Worm (Caenorhabditis elegans) whole organism, L1 larva: ENCODE results near the gene ZK84.1.

Experiments
- C16A3.4 ChIP-seq: fragments of 150-350 bp; optimal IDR thresholded peaks from 2 replicates; lab custom pipeline; 2014; ENCODE audit warnings: missing biosample characterization, missing genetic modification characterization
- alr-1 ChIP-seq: fragments of 200-800 bp; sonication (Bioruptor generic); optimal IDR thresholded peaks from 2 replicates; lab custom pipeline; 2018; ENCODE audit warnings: borderline replicate concordance, mild to moderate bottlenecking, missing genetic modification characterization, missing compliant biosample characterization
- aly-2 ChIP-seq: fragments of 150-350 bp; optimal IDR thresholded peaks from 2 replicates; lab custom pipeline; 2014; ENCODE audit warnings: missing biosample characterization, missing genetic modification characterization
- blmp-1 ChIP-seq: fragments of 150-350 bp; optimal IDR thresholded peaks from 2 replicates; lab custom pipeline; 2014; ENCODE audit warnings: missing biosample characterization, missing genetic modification characterization
- dpl-1 ChIP-seq, 3 experiments: fragments of 150-350 bp in 2 of 3; sonication (generic microtip) in 1 of 3; optimal IDR thresholded peaks; 2 replicates each; lab custom pipeline; 2014 to 2017; ENCODE audit warnings: missing biosample characterization in 3 of 3, missing genetic modification characterization in 3 of 3, missing genetic modification reagents in 3 of 3
- dsc-1 ChIP-seq: sonication (generic microtip); optimal IDR thresholded peaks from 2 replicates; lab custom pipeline; 2016; ENCODE audit warnings: mild to moderate bottlenecking, missing genetic modification characterization, missing compliant biosample characterization
- efl-1 ChIP-seq, 4 experiments: fragments of 150-350 bp; optimal IDR thresholded peaks in 3 of 4; peaks in 1 of 4; 1 replicate in 1 of 4; 2 replicates in 3 of 4; lab custom pipeline; 2014; ENCODE audit warnings: missing biosample characterization in 2 of 4, missing genetic modification characterization in 2 of 4, missing genetic modification reagents in 2 of 4
- egl-13 ChIP-seq: sonication (generic microtip); optimal IDR thresholded peaks from 2 replicates; lab custom pipeline; 2016; ENCODE audit warnings: missing genotype, missing genetic modification reagents, missing genetic modification characterization, missing compliant biosample characterization
- elt-2 ChIP-seq: sonication (generic microtip); optimal IDR thresholded peaks from 2 replicates; lab custom pipeline; 2016; ENCODE audit warnings: missing genetic modification characterization, mild to moderate bottlenecking, inconsistent platforms, missing compliant biosample characterization, missing genetic modification reagents
- elt-3 ChIP-seq, 6 experiments: fragments of 150-350 bp in 1 of 6; sonication (generic microtip); optimal IDR thresholded peaks; 2 replicates each; lab custom pipeline; 2017 to 2018; ENCODE audit warnings: missing biosample characterization in 6 of 6, missing genetic modification characterization in 6 of 6, inconsistent platforms in 1 of 6
- ets-5 ChIP-seq: fragments of 200-800 bp; sonication (Bioruptor generic); IDR thresholded peaks from 2 replicates; pipeline ENCODE4 v1.3.6; 2022; ENCODE audit warnings: missing genetic modification characterization, missing compliant biosample characterization
- fos-1 ChIP-seq: fragments of 150-350 bp; optimal IDR thresholded peaks from 2 replicates; lab custom pipeline; 2014; ENCODE audit warnings: missing biosample characterization, missing genetic modification characterization
- grh-1 ChIP-seq: fragments of 200-800 bp; sonication (Bioruptor generic); IDR thresholded peaks from 2 replicates; pipeline ENCODE4 v1.3.6; 2022; ENCODE audit warnings: missing genetic modification reagents, missing genetic modification characterization, missing compliant biosample characterization
- hlh-17 ChIP-seq: fragments of 200-800 bp; sonication (Bioruptor generic); optimal IDR thresholded peaks from 2 replicates; lab custom pipeline; 2018; ENCODE audit warnings: missing genetic modification characterization, mild to moderate bottlenecking, missing compliant biosample characterization, moderate library complexity, borderline replicate concordance
- hlh-4 ChIP-seq: sonication (generic microtip); optimal IDR thresholded peaks from 2 replicates; lab custom pipeline; 2016; ENCODE audit warnings: mild to moderate bottlenecking, missing genetic modification characterization, missing compliant biosample characterization
- hpl-2 ChIP-seq: fragments of 150-350 bp; optimal IDR thresholded peaks from 2 replicates; lab custom pipeline; 2014; ENCODE audit warnings: missing biosample characterization, missing genetic modification reagents, missing genetic modification characterization
- jun-1 ChIP-seq: fragments of 150-350 bp; optimal IDR thresholded peaks from 2 replicates; lab custom pipeline; 2014; ENCODE audit warnings: missing biosample characterization, missing genetic modification reagents, missing genetic modification characterization
- lin-14 ChIP-seq: fragments of 200-800 bp; sonication (Bioruptor generic); optimal IDR thresholded peaks from 2 replicates; lab custom pipeline; 2018; ENCODE audit warnings: mild to moderate bottlenecking, missing genetic modification characterization, moderate library complexity, missing compliant biosample characterization
- lsy-2 ChIP-seq, 2 experiments: fragments of 150-350 bp; optimal IDR thresholded peaks; 2 replicates each; lab custom pipeline; 2014; ENCODE audit warnings: missing biosample characterization in 2 of 2, missing genetic modification characterization in 2 of 2
- mab-9 ChIP-seq: fragments of 200-800 bp; sonication (Bioruptor generic); IDR thresholded peaks from 2 replicates; pipeline ENCODE4 v1.3.6; 2022; ENCODE audit warnings: missing genetic modification reagents, missing genetic modification characterization, missing compliant biosample characterization
- mdl-1 ChIP-seq, 2 experiments: fragments of 150-350 bp; optimal IDR thresholded peaks; 2 replicates each; lab custom pipeline; 2014 to 2017; ENCODE audit warnings: missing biosample characterization in 2 of 2, missing genetic modification characterization in 2 of 2, inconsistent platforms in 1 of 2
- mep-1 ChIP-seq: fragments of 150-350 bp; optimal IDR thresholded peaks from 2 replicates; lab custom pipeline; 2014; ENCODE audit warnings: missing biosample characterization, missing genetic modification characterization
- nhr-12 ChIP-seq: sonication (generic microtip); optimal IDR thresholded peaks from 2 replicates; lab custom pipeline; 2017; ENCODE audit warnings: missing biosample characterization, missing genetic modification characterization
- nhr-19 ChIP-seq: fragments of 200-800 bp; sonication (Bioruptor generic); conservative IDR thresholded peaks from 2 replicates; pipeline ENCODE4 v1.3.6; 2022; ENCODE audit warnings: missing genetic modification characterization, missing compliant biosample characterization
- nhr-20 ChIP-seq: sonication (generic microtip); optimal IDR thresholded peaks from 2 replicates; lab custom pipeline; 2016; ENCODE audit warnings: mild to moderate bottlenecking, missing genetic modification characterization, missing compliant biosample characterization
- nhr-237 ChIP-seq: fragments of 150-350 bp; optimal IDR thresholded peaks from 2 replicates; lab custom pipeline; 2014; ENCODE audit warnings: missing biosample characterization, missing genetic modification characterization
- nhr-28 ChIP-seq: fragments of 150-350 bp; optimal IDR thresholded peaks from 2 replicates; lab custom pipeline; 2014; ENCODE audit warnings: missing biosample characterization, missing genetic modification characterization
- nhr-71 ChIP-seq: sonication (generic microtip); optimal IDR thresholded peaks from 2 replicates; lab custom pipeline; 2016; ENCODE audit warnings: mild to moderate bottlenecking, missing genetic modification characterization, moderate library complexity, missing compliant biosample characterization
- nhr-85 ChIP-seq: sonication (generic microtip); peaks from one replicate; lab custom pipeline; 2016; ENCODE audit warnings: missing genetic modification characterization, inconsistent platforms, missing compliant biosample characterization
- nhr-90 ChIP-seq: sonication (generic microtip); optimal IDR thresholded peaks from 2 replicates; lab custom pipeline; 2016; ENCODE audit warnings: mild to moderate bottlenecking, missing genetic modification characterization, missing compliant biosample characterization; ENCODE audit not compliant: poor library complexity
- pax-3 ChIP-seq: fragments of 200-800 bp; sonication (Bioruptor generic); optimal IDR thresholded peaks from 2 replicates; lab custom pipeline; 2018; ENCODE audit warnings: mild to moderate bottlenecking, missing genetic modification characterization, moderate library complexity, missing compliant biosample characterization
- pqm-1 ChIP-seq: sonication (generic microtip); optimal IDR thresholded peaks from 3 replicates; lab custom pipeline; 2017; ENCODE audit warnings: missing biosample characterization, missing genetic modification characterization
- snu-23 ChIP-seq: sonication (generic microtip); optimal IDR thresholded peaks from 2 replicates; lab custom pipeline; 2016; ENCODE audit warnings: missing genetic modification characterization, missing compliant biosample characterization
- tlp-1 ChIP-seq: fragments of 150-350 bp; optimal IDR thresholded peaks from 2 replicates; lab custom pipeline; 2014; ENCODE audit warnings: missing biosample characterization, missing genetic modification characterization
- unc-30 ChIP-seq: sonication (generic microtip); optimal IDR thresholded peaks from 2 replicates; lab custom pipeline; 2017; ENCODE audit warnings: missing biosample characterization, missing genetic modification characterization
- unc-62 ChIP-seq: fragments of 150-350 bp; optimal IDR thresholded peaks from 2 replicates; lab custom pipeline; 2014; ENCODE audit warnings: missing biosample characterization, missing genetic modification reagents, missing genetic modification characterization
- unc-86 ChIP-seq: sonication (generic microtip); optimal IDR thresholded peaks from 2 replicates; lab custom pipeline; 2016; ENCODE audit warnings: missing genetic modification characterization, missing compliant biosample characterization
- vab-15 ChIP-seq: sonication (generic microtip); optimal IDR thresholded peaks from 2 replicates; lab custom pipeline; 2017; ENCODE audit warnings: missing genotype, mild to moderate bottlenecking, missing genetic modification characterization, missing compliant biosample characterization
- xbp-1 ChIP-seq: sonication (generic microtip); optimal IDR thresholded peaks from 2 replicates; lab custom pipeline; 2016; ENCODE audit warnings: missing genetic modification characterization, missing compliant biosample characterization

The ZK84.1 gene

DNA sequence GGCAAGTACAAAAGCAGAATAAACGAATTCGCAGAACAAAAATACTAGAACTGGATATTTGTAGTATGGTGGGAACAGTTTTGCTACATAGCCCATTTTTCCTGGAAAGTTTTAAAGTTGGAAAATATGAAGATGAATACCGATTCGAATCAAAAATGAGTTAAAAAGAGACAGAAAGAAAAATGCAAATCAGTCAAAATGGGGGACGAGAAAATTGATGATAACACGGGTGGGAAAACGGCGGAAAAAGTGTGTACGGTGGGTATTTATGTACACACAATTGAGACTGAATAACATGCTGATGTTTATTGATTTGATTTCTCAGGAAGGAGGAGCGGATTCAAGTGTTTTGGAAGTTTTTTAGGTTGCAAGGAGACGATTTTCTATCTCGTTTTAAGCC lies 4.4 kb downstream of the ZK84.1 start, which contains the start of gene R12C12.9:
Gene R12C12.9, minus strand, starts transcription at position 101 of the 400 bp plus-strand sequence.
- TF ChIP-seq elt-2 (peak; percentile 3), unc-30 (tag; lab: Kevin White, UChicago) (no peak)

DNA sequence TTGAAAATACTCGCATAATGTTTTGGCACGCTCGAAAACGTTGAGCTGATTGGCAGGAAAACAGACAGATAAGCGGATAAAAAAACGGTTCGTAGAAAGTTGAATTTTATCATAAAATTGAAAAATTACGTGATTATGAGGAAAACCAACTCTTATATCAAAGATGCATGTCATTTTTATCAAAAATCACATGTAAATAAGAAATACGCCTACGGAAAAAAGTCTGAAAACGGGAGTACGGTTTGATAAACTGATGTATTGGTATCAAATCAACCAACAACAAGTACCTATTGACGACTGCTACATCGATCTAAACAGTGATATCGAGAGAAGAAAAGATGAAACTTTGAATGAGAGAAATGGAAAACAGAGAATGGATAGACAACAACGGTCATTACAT lies 5.2 kb downstream of the ZK84.1 start:
- peak; percentile 16 for TF ChIP-seq nhr-85 (tag; lab: Kevin White, UChicago)
- no peak for TF ChIP-seq aly-2 (tag; lab: Kevin White, UChicago)
- peak; percentile 61 for TF ChIP-seq blmp-1 (tag; lab: Kevin White, UChicago)
- TF ChIP-seq hlh-4 (tag; lab: Kevin White, UChicago): no peak
- peak; percentile 24 for TF ChIP-seq nhr-20 (tag; lab: Kevin White, UChicago)
- TF ChIP-seq elt-3 (tag; optimal IDR thresholded peaks at IDR 0.05; lab: Kevin White, UChicago): peak in 1 of 6 experiments; percentile 53
- TF ChIP-seq dpl-1 (GFP tag; optimal IDR thresholded peaks at IDR 0.05; lab: Kevin White, UChicago): no peak
- TF ChIP-seq elt-2: peak; percentile 89
- no peak for TF ChIP-seq mep-1 (tag; lab: Kevin White, UChicago)
- no peak for TF ChIP-seq nhr-19
- no peak for TF ChIP-seq pax-3 (tag; lab: Kevin White, UChicago)
- peak; percentile 5 for TF ChIP-seq snu-23 (GFP tag; lab: Kevin White, UChicago)
- no peak for TF ChIP-seq dsc-1 (tag; lab: Kevin White, UChicago)
- peak; percentile 40 for TF ChIP-seq lin-14 (GFP tag; lab: Kevin White, UChicago)
- TF ChIP-seq hpl-2: no peak
- TF ChIP-seq, all 84 proteins: peak for 7

DNA sequence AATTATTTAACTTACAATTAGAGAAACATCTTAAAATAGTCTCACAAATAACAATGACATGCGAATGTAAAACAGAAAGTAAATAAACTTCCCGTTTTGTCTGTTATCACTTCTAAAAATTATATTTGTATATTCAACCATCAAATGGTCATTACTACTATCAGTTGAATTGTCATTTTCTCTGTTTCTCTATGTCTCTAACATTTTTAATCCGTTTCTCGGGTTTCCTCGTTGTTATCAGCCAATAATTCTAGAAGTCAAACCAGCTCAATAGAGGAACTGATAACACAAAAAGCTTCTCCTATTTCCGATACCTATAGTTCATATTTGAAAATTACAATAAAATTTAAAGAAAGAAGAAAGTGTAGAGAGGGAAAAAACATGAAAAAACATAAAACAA lies 6.2 kb downstream of the ZK84.1 start:
- no peak for TF ChIP-seq dpl-1 (GFP tag; optimal IDR thresholded peaks at IDR 0.05; lab: Kevin White, UChicago)
- no peak for TF ChIP-seq hlh-17
- TF ChIP-seq alr-1 (tag; lab: Kevin White, UChicago): no peak
- TF ChIP-seq vab-15: no peak
- peak; percentile 42 for TF ChIP-seq nhr-20 (tag; lab: Kevin White, UChicago)
- no peak for TF ChIP-seq mab-9
- TF ChIP-seq egl-13 (tag; lab: Kevin White, UChicago): no peak
- TF ChIP-seq unc-86 (tag; lab: Kevin White, UChicago): no peak
- peak; percentile 56 for TF ChIP-seq lin-14 (GFP tag; lab: Kevin White, UChicago)
- no peak for TF ChIP-seq nhr-28 (tag; lab: Kevin White, UChicago)
- TF ChIP-seq jun-1 (tag; lab: Kevin White, UChicago): peak; percentile 55
- TF ChIP-seq xbp-1: no peak
- no peak for TF ChIP-seq ets-5 (GFP tag; lab: Robert Waterston, UW)
- no peak for TF ChIP-seq nhr-237
- TF ChIP-seq fos-1 (tag; lab: Kevin White, UChicago): no peak
- TF ChIP-seq pqm-1: peak; percentile 93
- TF ChIP-seq tlp-1: peak; percentile 74
- no peak for TF ChIP-seq unc-62 (GFP tag; lab: Kevin White, UChicago)
- TF ChIP-seq nhr-90 (tag; lab: Kevin White, UChicago): peak; percentile 43
- TF ChIP-seq nhr-85 (tag; lab: Kevin White, UChicago): no peak
- TF ChIP-seq nhr-71 (tag; lab: Kevin White, UChicago): peak; percentile 56
- no peak for TF ChIP-seq pax-3 (tag; lab: Kevin White, UChicago)
- TF ChIP-seq lsy-2 (tag; optimal IDR thresholded peaks at IDR 0.05; lab: Kevin White, UChicago): peak in 1 of 2 experiments; percentile 36
- no peak for TF ChIP-seq grh-1 (GFP tag; lab: Robert Waterston, UW)
- TF ChIP-seq blmp-1 (tag; lab: Kevin White, UChicago): no peak
- no peak for TF ChIP-seq mdl-1 (tag; optimal IDR thresholded peaks at IDR 0.05; lab: Kevin White, UChicago)
- TF ChIP-seq C16A3.4: no peak
- TF ChIP-seq elt-2: peak; percentile 100
- TF ChIP-seq nhr-12 (tag; lab: Kevin White, UChicago): no peak
- no peak for TF ChIP-seq efl-1 (optimal IDR thresholded peaks at IDR 0.05; lab: Kevin White, UChicago)
- TF ChIP-seq efl-1 (GFP tag; optimal IDR thresholded peaks at IDR 0.05 in 1 of 2; lab: Kevin White, UChicago): peak in 1 of 2 experiments; percentile 73
- TF ChIP-seq mep-1 (tag; lab: Kevin White, UChicago): no peak
